Worm (Caenorhabditis elegans) whole organism, L1 larva: ENCODE data around the gene wdr-83.

Experiments used
- C34B4.2 ChIP-seq: sonication (generic microtip); optimal IDR thresholded peaks from 2 replicates; lab custom pipeline; 2017; ENCODE audit warnings: mild to moderate bottlenecking, missing genetic modification characterization, missing compliant biosample characterization
- F16B12.6 ChIP-seq: fragments of 150-350 bp; optimal IDR thresholded peaks from 2 replicates; lab custom pipeline; 2014; ENCODE audit warnings: missing biosample characterization, missing genetic modification characterization
- ceh-8 ChIP-seq: fragments of 200-800 bp; sonication (Bioruptor generic); optimal IDR thresholded peaks from 2 replicates; lab custom pipeline; 2018; ENCODE audit warnings: mild to moderate bottlenecking, missing genetic modification characterization, moderate library complexity, missing compliant biosample characterization
- ceh-88 ChIP-seq: fragments of 200-800 bp; sonication (Bioruptor generic); IDR thresholded peaks from 2 replicates; pipeline ENCODE4 v1.3.6; 2022; ENCODE audit warnings: missing genetic modification characterization, missing compliant biosample characterization
- ces-1 ChIP-seq: fragments of 150-350 bp; optimal IDR thresholded peaks from 2 replicates; lab custom pipeline; 2014; ENCODE audit warnings: missing biosample characterization, missing genetic modification reagents, missing genetic modification characterization
- efl-3 ChIP-seq: fragments of 200-800 bp; sonication (Bioruptor generic); optimal IDR thresholded peaks from 2 replicates; lab custom pipeline; 2018; ENCODE audit warnings: mild to moderate bottlenecking, missing genetic modification characterization, missing compliant biosample characterization
- elt-3 ChIP-seq, 6 experiments: fragments of 150-350 bp in 1 of 6; sonication (generic microtip); optimal IDR thresholded peaks; 2 replicates each; lab custom pipeline; 2017 to 2018; ENCODE audit warnings: missing biosample characterization in 6 of 6, missing genetic modification characterization in 6 of 6, inconsistent platforms in 1 of 6
- ets-5 ChIP-seq: fragments of 200-800 bp; sonication (Bioruptor generic); IDR thresholded peaks from 2 replicates; pipeline ENCODE4 v1.3.6; 2022; ENCODE audit warnings: missing genetic modification characterization, missing compliant biosample characterization
- fkh-10 ChIP-seq: sonication (generic microtip); optimal IDR thresholded peaks from 2 replicates; lab custom pipeline; 2017; ENCODE audit warnings: missing biosample characterization, missing genetic modification reagents, missing genetic modification characterization
- fkh-8 ChIP-seq: sonication (generic microtip); optimal IDR thresholded peaks from 2 replicates; lab custom pipeline; 2016; ENCODE audit warnings: mild to moderate bottlenecking, missing genetic modification characterization, missing compliant biosample characterization
- fos-1 ChIP-seq: fragments of 150-350 bp; optimal IDR thresholded peaks from 2 replicates; lab custom pipeline; 2014; ENCODE audit warnings: missing biosample characterization, missing genetic modification characterization
- grh-1 ChIP-seq: fragments of 200-800 bp; sonication (Bioruptor generic); IDR thresholded peaks from 2 replicates; pipeline ENCODE4 v1.3.6; 2022; ENCODE audit warnings: missing genetic modification reagents, missing genetic modification characterization, missing compliant biosample characterization
- hlh-4 ChIP-seq: sonication (generic microtip); optimal IDR thresholded peaks from 2 replicates; lab custom pipeline; 2016; ENCODE audit warnings: mild to moderate bottlenecking, missing genetic modification characterization, missing compliant biosample characterization
- jun-1 ChIP-seq: fragments of 150-350 bp; optimal IDR thresholded peaks from 2 replicates; lab custom pipeline; 2014; ENCODE audit warnings: missing biosample characterization, missing genetic modification reagents, missing genetic modification characterization
- lin-15B ChIP-seq: fragments of 150-350 bp; sonication (generic microtip); optimal IDR thresholded peaks from 3 replicates; lab custom pipeline; 2014; ENCODE audit warnings: missing biosample characterization, missing genetic modification characterization
- lin-35 ChIP-seq, 2 experiments: fragments of 150-350 bp; optimal IDR thresholded peaks; 2 replicates each; lab custom pipeline; 2014; ENCODE audit warnings: missing biosample characterization in 2 of 2, missing genetic modification characterization in 2 of 2, missing genetic modification reagents in 2 of 2
- lin-39 ChIP-seq: fragments of 150-350 bp; optimal IDR thresholded peaks from 2 replicates; lab custom pipeline; 2014; ENCODE audit warnings: missing biosample characterization, missing genetic modification reagents, missing genetic modification characterization
- lir-3 ChIP-seq: sonication (generic microtip); optimal IDR thresholded peaks from 2 replicates; lab custom pipeline; 2016; ENCODE audit warnings: mild to moderate bottlenecking, missing genetic modification characterization, moderate library complexity, missing compliant biosample characterization; ENCODE audit not compliant: poor library complexity
- mab-9 ChIP-seq: fragments of 200-800 bp; sonication (Bioruptor generic); IDR thresholded peaks from 2 replicates; pipeline ENCODE4 v1.3.6; 2022; ENCODE audit warnings: missing genetic modification reagents, missing genetic modification characterization, missing compliant biosample characterization
- mdl-1 ChIP-seq, 2 experiments: fragments of 150-350 bp; optimal IDR thresholded peaks; 2 replicates each; lab custom pipeline; 2014 to 2017; ENCODE audit warnings: missing biosample characterization in 2 of 2, missing genetic modification characterization in 2 of 2, inconsistent platforms in 1 of 2
- mep-1 ChIP-seq: fragments of 150-350 bp; optimal IDR thresholded peaks from 2 replicates; lab custom pipeline; 2014; ENCODE audit warnings: missing biosample characterization, missing genetic modification characterization
- nhr-19 ChIP-seq: fragments of 200-800 bp; sonication (Bioruptor generic); conservative IDR thresholded peaks from 2 replicates; pipeline ENCODE4 v1.3.6; 2022; ENCODE audit warnings: missing genetic modification characterization, missing compliant biosample characterization
- nhr-20 ChIP-seq: sonication (generic microtip); optimal IDR thresholded peaks from 2 replicates; lab custom pipeline; 2016; ENCODE audit warnings: mild to moderate bottlenecking, missing genetic modification characterization, missing compliant biosample characterization
- nhr-237 ChIP-seq: fragments of 150-350 bp; optimal IDR thresholded peaks from 2 replicates; lab custom pipeline; 2014; ENCODE audit warnings: missing biosample characterization, missing genetic modification characterization
- nhr-71 ChIP-seq: sonication (generic microtip); optimal IDR thresholded peaks from 2 replicates; lab custom pipeline; 2016; ENCODE audit warnings: mild to moderate bottlenecking, missing genetic modification characterization, moderate library complexity, missing compliant biosample characterization
- nhr-77 ChIP-seq: fragments of 150-350 bp; optimal IDR thresholded peaks from 2 replicates; lab custom pipeline; 2014; ENCODE audit warnings: missing biosample characterization, missing genetic modification characterization
- nhr-85 ChIP-seq: sonication (generic microtip); peaks from one replicate; lab custom pipeline; 2016; ENCODE audit warnings: missing genetic modification characterization, inconsistent platforms, missing compliant biosample characterization
- nhr-90 ChIP-seq: sonication (generic microtip); optimal IDR thresholded peaks from 2 replicates; lab custom pipeline; 2016; ENCODE audit warnings: mild to moderate bottlenecking, missing genetic modification characterization, missing compliant biosample characterization; ENCODE audit not compliant: poor library complexity
- rnt-1 ChIP-seq: sonication (generic microtip); optimal IDR thresholded peaks from 2 replicates; lab custom pipeline; 2016; ENCODE audit warnings: mild to moderate bottlenecking, missing genetic modification characterization, moderate library complexity, missing compliant biosample characterization
- skn-1 ChIP-seq: fragments of 150-350 bp; optimal IDR thresholded peaks from 2 replicates; lab custom pipeline; 2014; ENCODE audit warnings: missing biosample characterization, missing genetic modification characterization
- tlp-1 ChIP-seq: fragments of 150-350 bp; optimal IDR thresholded peaks from 2 replicates; lab custom pipeline; 2014; ENCODE audit warnings: missing biosample characterization, missing genetic modification characterization
- unc-98 ChIP-seq: fragments of 200-800 bp; sonication (Bioruptor generic); IDR thresholded peaks from 2 replicates; pipeline ENCODE4 v1.3.6; 2022; ENCODE audit warnings: missing genetic modification characterization, missing compliant biosample characterization
- vab-15 ChIP-seq: sonication (generic microtip); optimal IDR thresholded peaks from 2 replicates; lab custom pipeline; 2017; ENCODE audit warnings: missing genotype, mild to moderate bottlenecking, missing genetic modification characterization, missing compliant biosample characterization
- xbp-1 ChIP-seq: sonication (generic microtip); optimal IDR thresholded peaks from 2 replicates; lab custom pipeline; 2016; ENCODE audit warnings: missing genetic modification characterization, missing compliant biosample characterization
- zag-1 ChIP-seq: fragments of 150-350 bp; optimal IDR thresholded peaks from 2 replicates; lab custom pipeline; 2014; ENCODE audit warnings: missing biosample characterization, missing genetic modification characterization
- ztf-11 ChIP-seq, 2 experiments: sonication (generic microtip); optimal IDR thresholded peaks; 2 replicates each; lab custom pipeline; 2016 to 2017; ENCODE audit warnings: missing genetic modification characterization in 2 of 2, missing biosample characterization in 1 of 2, missing compliant biosample characterization in 1 of 2
- ztf-4 ChIP-seq: fragments of 150-350 bp; optimal IDR thresholded peaks from 2 replicates; lab custom pipeline; 2014; ENCODE audit warnings: missing biosample characterization, missing genetic modification characterization

The wdr-83 gene

DNA sequence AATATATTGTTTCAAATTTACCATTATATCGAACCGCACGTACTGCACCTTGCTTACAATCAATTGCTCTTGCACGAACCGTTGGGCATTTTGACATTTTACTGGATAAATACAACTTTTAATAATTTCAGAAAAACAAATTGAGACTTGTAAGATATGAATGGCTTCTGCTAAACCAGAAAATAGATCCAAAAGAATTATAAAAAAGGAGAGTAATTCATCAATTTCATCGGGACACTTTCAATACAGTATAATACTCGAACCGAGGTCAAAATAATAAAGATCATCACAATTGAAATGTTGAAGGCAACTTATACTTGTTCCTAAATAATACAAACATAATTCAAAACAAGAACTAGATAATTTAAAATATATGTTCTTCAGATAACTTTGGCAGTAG lies at the start of gene wdr-83:
Gene wdr-83 (minus strand): TSS at position 101 of the 400 bp plus-strand sequence.
- no peak for TF ChIP-seq fos-1
- no peak for TF ChIP-seq tlp-1 (tag; lab: Kevin White, UChicago)
- TF ChIP-seq xbp-1 (tag; lab: Kevin White, UChicago) = no peak
- TF ChIP-seq elt-3 (tag; optimal IDR thresholded peaks at IDR 0.05; lab: Kevin White, UChicago) = no peak
- no peak for TF ChIP-seq skn-1 (tag; lab: Kevin White, UChicago)
- TF ChIP-seq ets-5 (GFP tag; lab: Robert Waterston, UW) = no peak
- no peak for TF ChIP-seq mdl-1 (tag; optimal IDR thresholded peaks at IDR 0.05; lab: Kevin White, UChicago)

DNA sequence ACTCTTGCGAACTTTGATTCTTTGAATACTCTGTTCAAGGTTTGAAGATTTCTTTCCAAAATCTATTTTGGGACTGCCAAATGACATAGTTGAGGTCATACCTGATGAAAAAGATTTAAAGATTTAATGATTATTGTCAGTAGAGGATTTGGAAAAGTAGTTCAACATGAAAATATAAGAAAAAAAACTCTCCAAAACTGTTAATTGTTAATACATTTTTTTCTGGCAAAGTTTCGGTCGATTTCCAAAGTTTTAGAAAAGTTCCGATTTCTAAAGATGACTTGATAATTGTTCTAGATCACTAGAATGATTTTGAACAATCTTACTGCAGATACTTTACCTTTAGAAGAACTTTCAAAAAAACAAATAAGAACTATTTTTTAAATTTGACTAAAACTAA lies 39.8 kb upstream of the wdr-83 start, which contains the start of gene C27A2.7:
Gene C27A2.7 (minus strand): TSS at position 101 of the 400 bp plus-strand sequence.
- TF ChIP-seq fkh-10 (GFP tag; lab: Kevin White, UChicago) (no peak), vab-15 (tag; lab: Kevin White, UChicago) (no peak), fkh-8 (tag; lab: Kevin White, UChicago) (no peak), nhr-71 (tag; lab: Kevin White, UChicago) (no peak), ztf-11 (tag; optimal IDR thresholded peaks at IDR 0.05; lab: Kevin White, UChicago) (no peak), ceh-88 (GFP tag; lab: Robert Waterston, UW) (no peak), ces-1 (GFP tag; lab: Kevin White, UChicago) (no peak), rnt-1 (tag; lab: Kevin White, UChicago) (no peak), lin-15B (no peak), lin-39 (tag; lab: Kevin White, UChicago) (no peak), efl-3 (GFP tag; lab: Kevin White, UChicago) (no peak), hlh-4 (no peak), grh-1 (GFP tag; lab: Robert Waterston, UW) (no peak), ceh-8 (GFP tag; lab: Kevin White, UChicago) (no peak), mep-1 (tag; lab: Kevin White, UChicago) (no peak), unc-98 (GFP tag; lab: Robert Waterston, UW) (no peak), mab-9 (no peak)
- TF ChIP-seq, all 84 proteins: peak for 0

DNA sequence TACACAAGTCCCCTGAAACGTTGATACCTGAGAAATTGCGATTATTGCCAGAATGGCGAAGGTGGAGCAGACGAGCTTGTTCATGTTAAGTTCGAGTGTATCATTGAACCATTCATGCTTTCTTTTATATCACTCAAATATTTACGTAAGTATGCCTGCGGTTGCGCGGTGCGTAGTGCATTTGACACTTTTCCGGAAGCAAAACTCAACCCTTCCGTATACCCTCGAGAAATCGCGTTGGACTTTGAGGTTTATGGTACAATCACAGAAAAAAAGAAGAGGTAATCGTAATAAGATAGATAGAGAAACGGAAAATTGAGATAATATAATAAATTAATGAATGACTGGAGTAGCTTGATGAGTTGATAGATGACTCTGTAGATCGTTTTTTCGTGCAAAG lies 38.0 kb upstream of the wdr-83 start, which contains the start of gene idpb-2:
Gene idpb-2 (minus strand): TSS at position 101 of the 400 bp plus-strand sequence.
- TF ChIP-seq nhr-90 (tag; lab: Kevin White, UChicago) (no peak), nhr-77 (tag; lab: Kevin White, UChicago) (no peak), F16B12.6 (no peak), nhr-85 (no peak), nhr-237 (tag; lab: Kevin White, UChicago) (no peak), nhr-20 (no peak), ceh-8 (GFP tag; lab: Kevin White, UChicago) (no peak), nhr-19 (GFP tag; lab: Robert Waterston, UW) (no peak), ces-1 (GFP tag; lab: Kevin White, UChicago) (no peak), mdl-1 (tag; optimal IDR thresholded peaks at IDR 0.05; lab: Kevin White, UChicago) (no peak), efl-3 (GFP tag; lab: Kevin White, UChicago) (no peak), C34B4.2 (tag; lab: Kevin White, UChicago) (no peak), ztf-4 (tag; lab: Kevin White, UChicago) (no peak), lin-35 (GFP tag; optimal IDR thresholded peaks at IDR 0.05; lab: Kevin White, UChicago) (no peak), lir-3 (tag; lab: Kevin White, UChicago) (no peak), lin-39 (tag; lab: Kevin White, UChicago) (no peak), zag-1 (tag; lab: Kevin White, UChicago) (no peak), jun-1 (tag; lab: Kevin White, UChicago) (no peak)
- TF ChIP-seq, all 84 proteins: peak for 0
